Worm (Caenorhabditis elegans) whole organism, late embryonic: ENCODE data around the gene npax-4.
A peak's percentile ranks its signal among the peaks of the same experiment; 100 is the strongest.

ENCODE experiments used
- C08G9.2 ChIP-seq: sonication (generic microtip); optimal IDR thresholded peaks from 2 replicates; lab custom pipeline; 2016; ENCODE audit warnings: mild to moderate bottlenecking, missing genetic modification characterization, moderate library complexity, missing compliant biosample characterization
- C38D4.7 ChIP-seq: fragments of 200-800 bp; sonication (Bioruptor generic); optimal IDR thresholded peaks from 2 replicates; lab custom pipeline; 2018; ENCODE audit warnings: mild to moderate bottlenecking, missing genetic modification characterization, moderate library complexity, missing compliant biosample characterization
- F13H6.1 ChIP-seq: sonication (generic microtip); optimal IDR thresholded peaks from 2 replicates; lab custom pipeline; 2016; ENCODE audit warnings: missing genetic modification characterization, missing compliant biosample characterization
- K02D7.2 ChIP-seq: sonication (generic microtip); optimal IDR thresholded peaks from 2 replicates; lab custom pipeline; 2017; ENCODE audit warnings: mild to moderate bottlenecking, missing genetic modification characterization, missing compliant biosample characterization
- K09A11.1 ChIP-seq: sonication (generic microtip); optimal IDR thresholded peaks from 2 replicates; lab custom pipeline; 2017; ENCODE audit warnings: antibody characterized with exemption, mild to moderate bottlenecking, missing genetic modification characterization, missing compliant biosample characterization; ENCODE audit not compliant: insufficient read depth
- Y22D7AL.16 ChIP-seq: sonication (generic microtip); optimal IDR thresholded peaks from 2 replicates; lab custom pipeline; 2016; ENCODE audit warnings: missing genetic modification characterization, missing compliant biosample characterization
- ama-1 ChIP-seq: fragments of 150-350 bp; optimal IDR thresholded peaks from 2 replicates; lab custom pipeline; 2014
- ceh-14 ChIP-seq: sonication (generic microtip); optimal IDR thresholded peaks from 2 replicates; lab custom pipeline; 2016; ENCODE audit warnings: missing genotype, missing genetic modification characterization, missing compliant biosample characterization
- ceh-18 ChIP-seq: sonication (generic microtip); optimal IDR thresholded peaks from 2 replicates; lab custom pipeline; 2016; ENCODE audit warnings: missing genetic modification characterization, missing compliant biosample characterization
- ceh-19 ChIP-seq: fragments of 200-800 bp; sonication (Bioruptor generic); optimal IDR thresholded peaks from 2 replicates; lab custom pipeline; 2018; ENCODE audit warnings: mild to moderate bottlenecking, missing genetic modification characterization, missing compliant biosample characterization
- ceh-22 ChIP-seq: sonication (generic microtip); optimal IDR thresholded peaks from 2 replicates; lab custom pipeline; 2017; ENCODE audit warnings: missing biosample characterization, missing genetic modification characterization
- ceh-24 ChIP-seq: sonication (generic microtip); optimal IDR thresholded peaks from 2 replicates; lab custom pipeline; 2016; ENCODE audit warnings: mild to moderate bottlenecking, missing genetic modification characterization, missing compliant biosample characterization
- ceh-31 ChIP-seq: sonication (generic microtip); optimal IDR thresholded peaks from 2 replicates; lab custom pipeline; 2016; ENCODE audit warnings: missing genetic modification characterization, missing compliant biosample characterization
- ceh-34 ChIP-seq: sonication (generic microtip); optimal IDR thresholded peaks from 2 replicates; lab custom pipeline; 2016; ENCODE audit warnings: mild to moderate bottlenecking, missing genetic modification characterization, missing compliant biosample characterization
- ceh-45 ChIP-seq: fragments of 200-800 bp; sonication (Bioruptor generic); IDR thresholded peaks from 2 replicates; pipeline ENCODE4 v1.3.6; 2022; ENCODE audit warnings: missing genetic modification reagents, missing genetic modification characterization, missing compliant biosample characterization
- ceh-48 ChIP-seq: sonication (generic microtip); optimal IDR thresholded peaks from 2 replicates; lab custom pipeline; 2016; ENCODE audit warnings: missing genetic modification characterization, inconsistent platforms, missing compliant biosample characterization
- ceh-9 ChIP-seq: sonication (generic microtip); optimal IDR thresholded peaks from 2 replicates; lab custom pipeline; 2016; ENCODE audit warnings: mild to moderate bottlenecking, missing genetic modification characterization, inconsistent platforms, missing compliant biosample characterization
- che-1 ChIP-seq: sonication (generic microtip); optimal IDR thresholded peaks from 2 replicates; lab custom pipeline; 2016; ENCODE audit warnings: mild to moderate bottlenecking, missing genetic modification characterization, missing compliant biosample characterization
- dmd-4 ChIP-seq: sonication (generic microtip); optimal IDR thresholded peaks from 2 replicates; lab custom pipeline; 2016; ENCODE audit warnings: borderline replicate concordance, missing genetic modification characterization, missing compliant biosample characterization
- elt-2 ChIP-seq: sonication (generic microtip); optimal IDR thresholded peaks from 2 replicates; lab custom pipeline; 2016; ENCODE audit warnings: missing genetic modification reagents, missing genetic modification characterization, missing compliant biosample characterization
- eyg-1 ChIP-seq: sonication (generic microtip); optimal IDR thresholded peaks from 2 replicates; lab custom pipeline; 2016; ENCODE audit warnings: missing genotype, missing genetic modification characterization, missing compliant biosample characterization
- fkh-10 ChIP-seq: fragments of 150-350 bp; optimal IDR thresholded peaks from 2 replicates; lab custom pipeline; 2014; ENCODE audit warnings: missing biosample characterization, missing genetic modification reagents, missing genetic modification characterization
- hlh-13 ChIP-seq: fragments of 200-800 bp; sonication (Bioruptor generic); optimal IDR thresholded peaks from 2 replicates; lab custom pipeline; 2018; ENCODE audit warnings: mild to moderate bottlenecking, missing genetic modification characterization, missing compliant biosample characterization
- hlh-15 ChIP-seq: sonication (generic microtip); optimal IDR thresholded peaks from 2 replicates; lab custom pipeline; 2016; ENCODE audit warnings: missing genetic modification characterization, missing compliant biosample characterization
- hlh-30 ChIP-seq: sonication (generic microtip); optimal IDR thresholded peaks from 2 replicates; lab custom pipeline; 2017; ENCODE audit warnings: antibody characterized with exemption, missing genetic modification characterization, missing compliant biosample characterization; ENCODE audit not compliant: insufficient read depth
- hlh-6 ChIP-seq: sonication (generic microtip); optimal IDR thresholded peaks from 2 replicates; lab custom pipeline; 2016; ENCODE audit warnings: missing genotype, missing genetic modification characterization, missing compliant biosample characterization
- lin-11 ChIP-seq: fragments of 200-800 bp; sonication (Bioruptor generic); optimal IDR thresholded peaks from 2 replicates; lab custom pipeline; 2018; ENCODE audit warnings: mild to moderate bottlenecking, missing genetic modification characterization, missing compliant biosample characterization
- madf-2 ChIP-seq: sonication (generic microtip); optimal IDR thresholded peaks from 2 replicates; lab custom pipeline; 2017; ENCODE audit warnings: missing genetic modification characterization, missing compliant biosample characterization
- mec-3 ChIP-seq: sonication (generic microtip); optimal IDR thresholded peaks from 2 replicates; lab custom pipeline; 2016; ENCODE audit warnings: borderline replicate concordance, missing genetic modification characterization, missing compliant biosample characterization
- nfya-1 ChIP-seq: sonication (generic microtip); optimal IDR thresholded peaks from 2 replicates; lab custom pipeline; 2017; ENCODE audit warnings: missing genetic modification characterization, mild to moderate bottlenecking, missing compliant biosample characterization, antibody characterized with exemption, moderate library complexity
- nhr-232 ChIP-seq: sonication (generic microtip); optimal IDR thresholded peaks from 2 replicates; lab custom pipeline; 2016; ENCODE audit warnings: missing genetic modification characterization, missing compliant biosample characterization
- odd-2 ChIP-seq: sonication (generic microtip); optimal IDR thresholded peaks from 2 replicates; lab custom pipeline; 2017; ENCODE audit warnings: antibody characterized with exemption, mild to moderate bottlenecking, missing genetic modification characterization, missing compliant biosample characterization
- pag-3 ChIP-seq: sonication (generic microtip); optimal IDR thresholded peaks from 2 replicates; lab custom pipeline; 2016; ENCODE audit warnings: missing compliant biosample characterization, missing genetic modification characterization, borderline replicate concordance
- pat-9 ChIP-seq: fragments of 200-800 bp; sonication (Bioruptor generic); optimal IDR thresholded peaks from 2 replicates; lab custom pipeline; 2018; ENCODE audit warnings: mild to moderate bottlenecking, missing genetic modification characterization, moderate library complexity, missing compliant biosample characterization
- pha-2 ChIP-seq: sonication (generic microtip); optimal IDR thresholded peaks from 2 replicates; lab custom pipeline; 2017; ENCODE audit warnings: mild to moderate bottlenecking, missing genetic modification characterization, missing compliant biosample characterization
- pros-1 ChIP-seq: fragments of 150-350 bp; optimal IDR thresholded peaks from 2 replicates; lab custom pipeline; 2014; ENCODE audit warnings: missing biosample characterization, missing genetic modification reagents, missing genetic modification characterization
- ref-2 ChIP-seq: sonication (generic microtip); optimal IDR thresholded peaks from 2 replicates; lab custom pipeline; 2016; ENCODE audit warnings: missing genetic modification characterization, missing compliant biosample characterization
- rnt-1 ChIP-seq: sonication (generic microtip); optimal IDR thresholded peaks from 2 replicates; lab custom pipeline; 2016; ENCODE audit warnings: missing genetic modification characterization, missing compliant biosample characterization
- sdc-2 ChIP-seq: sonication (generic microtip); optimal IDR thresholded peaks from 2 replicates; lab custom pipeline; 2016; ENCODE audit warnings: missing genotype, missing genetic modification characterization, missing compliant biosample characterization
- sox-2 ChIP-seq: fragments of 200-800 bp; sonication (Bioruptor generic); IDR thresholded peaks from 2 replicates; pipeline ENCODE4 v1.3.6; 2022; ENCODE audit warnings: missing genetic modification reagents, missing genetic modification characterization, missing compliant biosample characterization
- tbx-7 ChIP-seq: sonication (generic microtip); optimal IDR thresholded peaks from 2 replicates; lab custom pipeline; 2016; ENCODE audit warnings: missing genotype, missing genetic modification characterization, missing compliant biosample characterization
- ttx-3 ChIP-seq: sonication (generic microtip); optimal IDR thresholded peaks from 2 replicates; lab custom pipeline; 2016; ENCODE audit warnings: missing genetic modification reagents, missing genetic modification characterization, missing compliant biosample characterization
- unc-3 ChIP-seq, 2 experiments: fragments of 200-800 bp in 1 of 2; sonication (Bioruptor generic) in 1 of 2; sonication (generic microtip) in 1 of 2; conservative IDR thresholded peaks in 1 of 2; optimal IDR thresholded peaks in 1 of 2; 2 replicates each; pipeline versions ENCODE4 v1.3.6 to Lab custom; 2016 to 2022; ENCODE audit warnings: missing compliant biosample characterization in 2 of 2, missing genetic modification characterization in 2 of 2, missing genetic modification reagents in 1 of 2
- unc-42 ChIP-seq: sonication (generic microtip); optimal IDR thresholded peaks from 2 replicates; lab custom pipeline; 2016; ENCODE audit warnings: missing genotype, missing genetic modification characterization, missing compliant biosample characterization
- unc-55 ChIP-seq: sonication (generic microtip); optimal IDR thresholded peaks from 2 replicates; lab custom pipeline; 2017; ENCODE audit warnings: missing biosample characterization, missing genetic modification reagents, missing genetic modification characterization
- unc-86 ChIP-seq: sonication (generic microtip); optimal IDR thresholded peaks from 2 replicates; lab custom pipeline; 2016; ENCODE audit warnings: missing genetic modification characterization, missing compliant biosample characterization
- zip-5 ChIP-seq: sonication (generic microtip); optimal IDR thresholded peaks from 2 replicates; lab custom pipeline; 2016; ENCODE audit warnings: missing genetic modification characterization, missing compliant biosample characterization
- ztf-16 ChIP-seq: sonication (generic microtip); optimal IDR thresholded peaks from 2 replicates; lab custom pipeline; 2017; ENCODE audit warnings: missing genetic modification characterization, missing compliant biosample characterization

The npax-4 gene

DNA sequence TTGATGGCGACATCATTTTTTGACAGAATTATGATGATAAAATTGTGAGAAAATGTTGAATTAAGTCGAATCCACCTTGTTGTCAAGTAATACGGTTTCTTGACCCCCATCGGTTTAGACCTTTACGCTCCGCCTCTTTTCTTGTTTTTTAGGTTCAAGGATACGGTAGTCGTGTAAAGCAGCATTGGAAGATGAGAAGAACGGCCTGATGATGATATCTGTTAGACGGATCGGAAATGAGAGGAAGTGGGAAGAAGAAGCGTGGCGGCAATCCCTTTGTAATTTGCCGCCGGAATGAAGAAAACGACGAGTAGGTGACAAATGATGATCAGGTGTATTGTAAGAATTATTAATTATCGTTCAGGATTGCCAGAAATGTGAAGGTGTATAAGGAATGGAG is at the start of gene npax-4:
npax-4 (minus strand) TSS at position 101 of the 400 bp plus-strand sequence.
- TF ChIP-seq ama-1: no peak
- no peak for TF ChIP-seq ceh-14 (tag; lab: Kevin White, UChicago)
- no peak for TF ChIP-seq pat-9 (tag; lab: Kevin White, UChicago)
- no peak for TF ChIP-seq sox-2 (GFP tag; lab: Robert Waterston, UW)
- TF ChIP-seq hlh-15 (tag; lab: Kevin White, UChicago): no peak
- no peak for TF ChIP-seq ceh-24 (tag; lab: Kevin White, UChicago)
- no peak for TF ChIP-seq hlh-13 (GFP tag; lab: Kevin White, UChicago)
- TF ChIP-seq rnt-1 (tag; lab: Kevin White, UChicago): no peak
- TF ChIP-seq ceh-45 (GFP tag; lab: Robert Waterston, UW): no peak
- TF ChIP-seq odd-2: no peak
- TF ChIP-seq Y22D7AL.16: no peak

DNA sequence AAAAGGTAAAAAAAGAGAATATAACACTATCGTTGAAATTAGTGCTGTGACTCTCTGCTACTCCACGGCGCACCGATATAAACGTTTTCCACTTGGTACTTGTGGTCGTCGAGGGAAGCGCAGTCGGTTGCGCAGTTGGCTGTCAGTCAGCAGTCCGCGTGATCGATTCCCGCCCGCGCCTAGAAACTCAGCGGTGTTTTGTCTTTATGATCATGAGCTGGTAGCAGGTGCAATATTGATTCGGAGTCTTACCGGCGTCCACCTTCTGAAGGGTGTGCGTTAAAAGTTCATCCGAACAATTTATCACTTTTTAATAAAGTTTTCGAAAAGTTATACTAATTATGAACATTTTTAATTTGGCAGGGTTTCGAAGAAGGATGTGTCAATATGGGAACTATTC is 47.4 kb upstream of the npax-4 start:
- TF ChIP-seq nhr-232 (tag; lab: Kevin White, UChicago): peak; percentile 94
- TF ChIP-seq ceh-19 (GFP tag; lab: Kevin White, UChicago): peak; percentile 96
- TF ChIP-seq K09A11.1 (tag; lab: Kevin White, UChicago): peak; percentile 81
- TF ChIP-seq hlh-13 (GFP tag; lab: Kevin White, UChicago): peak; percentile 96
- peak; percentile 94 for TF ChIP-seq hlh-30 (tag; lab: Kevin White, UChicago)
- TF ChIP-seq K02D7.2: peak; percentile 94
- TF ChIP-seq C08G9.2 (tag; lab: Kevin White, UChicago): peak; percentile 92
- peak; percentile 94 for TF ChIP-seq ceh-34 (tag; lab: Kevin White, UChicago)
- TF ChIP-seq ttx-3 (tag; lab: Kevin White, UChicago): peak; percentile 94
- peak; percentile 97 for TF ChIP-seq pat-9 (tag; lab: Kevin White, UChicago)
- TF ChIP-seq ceh-31 (tag; lab: Kevin White, UChicago): peak; percentile 89
- peak; percentile 33 for TF ChIP-seq unc-42 (tag; lab: Kevin White, UChicago)
- no peak for TF ChIP-seq ceh-22 (tag; lab: Kevin White, UChicago)
- peak; percentile 91 for TF ChIP-seq pag-3 (tag; lab: Kevin White, UChicago)
- peak; percentile 95 for TF ChIP-seq F13H6.1
- peak; percentile 45 for TF ChIP-seq zip-5 (tag; lab: Kevin White, UChicago)
- peak; percentile 96 for TF ChIP-seq ztf-16 (tag; lab: Kevin White, UChicago)
- TF ChIP-seq sox-2 (GFP tag; lab: Robert Waterston, UW): peak; percentile 87; the same call in 1 of the 2 replicates
- peak; percentile 62 for TF ChIP-seq odd-2
- peak; percentile 92 for TF ChIP-seq ceh-18 (tag; lab: Kevin White, UChicago)
- TF ChIP-seq pros-1: peak; percentile 29
- peak; percentile 96 for TF ChIP-seq dmd-4
- peak; percentile 92 for TF ChIP-seq lin-11 (tag; lab: Kevin White, UChicago)
- peak; percentile 89 for TF ChIP-seq mec-3 (tag; lab: Kevin White, UChicago)
- peak; percentile 86 for TF ChIP-seq rnt-1 (tag; lab: Kevin White, UChicago)
- peak; percentile 90 for TF ChIP-seq sdc-2
- TF ChIP-seq unc-86 (tag; lab: Kevin White, UChicago): peak; percentile 97
- peak; percentile 71 for TF ChIP-seq ceh-9
- TF ChIP-seq ceh-24 (tag; lab: Kevin White, UChicago): peak; percentile 91
- peak; percentile 96 for TF ChIP-seq ceh-45 (GFP tag; lab: Robert Waterston, UW)
- TF ChIP-seq tbx-7 (tag; lab: Kevin White, UChicago): peak; percentile 69
- TF ChIP-seq C38D4.7 (GFP tag; lab: Kevin White, UChicago): peak; percentile 96
- TF ChIP-seq hlh-6: peak; percentile 99
- peak; percentile 89 for TF ChIP-seq ref-2
- TF ChIP-seq ama-1: no peak
- TF ChIP-seq eyg-1 (tag; lab: Kevin White, UChicago): peak; percentile 90
- peak; percentile 90 for TF ChIP-seq pha-2 (tag; lab: Kevin White, UChicago)
- peak; percentile 40 for TF ChIP-seq fkh-10 (GFP tag; lab: Kevin White, UChicago)
- TF ChIP-seq che-1 (tag; lab: Kevin White, UChicago): peak; percentile 96
- TF ChIP-seq madf-2 (tag; lab: Kevin White, UChicago): peak; percentile 90
- peak; percentile 89 for TF ChIP-seq Y22D7AL.16
- peak; percentile 97 for TF ChIP-seq elt-2 (tag; lab: Kevin White, UChicago)
- TF ChIP-seq unc-3 (GFP tag; conservative IDR thresholded peaks at IDR 0.05; lab: Robert Waterston, UW): peak; percentile 88
- peak; percentile 91 for TF ChIP-seq unc-3 (tag; optimal IDR thresholded peaks at IDR 0.05; lab: Kevin White, UChicago)
- TF ChIP-seq unc-55 (GFP tag; lab: Kevin White, UChicago): peak; percentile 75
- peak; percentile 94 for TF ChIP-seq ceh-48 (tag; lab: Kevin White, UChicago)
- TF ChIP-seq nfya-1: peak; percentile 66
